Worm (Caenorhabditis elegans) whole organism, early embryonic: ENCODE measurements around the gene gphr-1.

Experiments
- B0310.2 ChIP-seq: sonication (generic microtip); optimal IDR thresholded peaks from 2 replicates; lab custom pipeline; 2016; ENCODE audit warnings: mild to moderate bottlenecking, missing genetic modification characterization, missing compliant biosample characterization
- aly-1 ChIP-seq: sonication (generic microtip); optimal IDR thresholded peaks from 2 replicates; lab custom pipeline; 2016; ENCODE audit warnings: missing genetic modification characterization, missing compliant biosample characterization
- ama-1 ChIP-seq: fragments of 150-350 bp; optimal IDR thresholded peaks from 2 replicates; lab custom pipeline; 2014
- hmbx-1 ChIP-seq: sonication (generic microtip); optimal IDR thresholded peaks from 2 replicates; lab custom pipeline; 2016; ENCODE audit warnings: mild to moderate bottlenecking, missing genetic modification characterization, missing compliant biosample characterization
- pes-1 ChIP-seq: fragments of 200-800 bp; sonication (Bioruptor generic); IDR thresholded peaks from 2 replicates; pipeline ENCODE4 v1.3.6; 2022; ENCODE audit warnings: missing genetic modification reagents, missing genetic modification characterization, missing compliant biosample characterization
- scrt-1 ChIP-seq: fragments of 200-800 bp; sonication (Bioruptor generic); IDR thresholded peaks from 2 replicates; pipeline ENCODE4 v1.3.6; 2022; ENCODE audit warnings: missing genetic modification characterization, missing compliant biosample characterization
- sea-1 ChIP-seq: fragments of 200-800 bp; sonication (Bioruptor generic); conservative IDR thresholded peaks from 2 replicates; pipeline ENCODE4 v1.3.6; 2022; ENCODE audit warnings: missing genetic modification characterization, missing compliant biosample characterization
- tbx-11 ChIP-seq: fragments of 200-800 bp; sonication (Bioruptor generic); IDR thresholded peaks from 2 replicates; pipeline ENCODE4 v1.3.6; 2022; ENCODE audit warnings: missing genetic modification characterization, missing compliant biosample characterization
- tbx-37 ChIP-seq: fragments of 200-800 bp; sonication (Bioruptor generic); conservative IDR thresholded peaks from 2 replicates; pipeline ENCODE4 v1.3.6; 2022; ENCODE audit warnings: missing genetic modification reagents, missing genetic modification characterization, missing compliant biosample characterization
- tra-4 ChIP-seq: sonication (generic microtip); optimal IDR thresholded peaks from 2 replicates; lab custom pipeline; 2017; ENCODE audit warnings: missing genetic modification characterization, missing compliant biosample characterization

DNA sequence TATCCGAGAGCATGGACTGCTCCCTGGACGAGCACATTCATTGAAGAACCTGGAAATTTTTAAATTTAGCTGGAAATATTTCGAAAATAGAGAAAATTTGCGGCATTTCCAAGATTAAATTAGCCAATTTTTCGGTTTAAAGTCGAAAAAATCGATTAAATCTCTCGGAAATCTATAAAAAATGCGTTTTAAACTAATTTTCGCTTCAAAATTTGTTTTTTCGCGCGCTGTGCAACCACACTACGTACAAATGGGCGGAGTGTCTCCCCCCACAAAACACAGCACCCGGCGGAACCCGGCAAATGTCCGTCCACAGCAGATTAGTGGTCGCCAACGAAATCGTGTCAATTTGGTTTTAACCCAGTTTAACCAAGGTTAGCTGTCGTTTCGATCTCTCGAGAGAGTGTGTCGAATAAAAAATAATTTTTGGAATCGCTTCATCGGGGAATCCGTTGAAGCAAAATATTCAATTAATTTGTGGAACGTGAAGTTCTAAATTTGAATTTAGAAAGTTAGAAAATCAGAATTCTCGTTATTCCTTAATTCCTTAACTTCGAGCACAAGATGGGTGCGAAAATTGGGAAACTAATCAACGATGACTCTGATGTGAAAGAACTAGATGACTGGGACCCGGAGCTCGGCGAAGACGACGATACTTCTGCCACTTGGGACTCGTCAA, 31.4 kb downstream of the gphr-1 start, which contains the start of the genes tim-1 and Y75B8A.23:
- no peak for TF ChIP-seq scrt-1 (GFP tag; lab: Robert Waterston, UW)
- peak; percentile 58 for TF ChIP-seq B0310.2 (tag; lab: Kevin White, UChicago)
- peak; percentile 48 for TF ChIP-seq aly-1 (tag; lab: Kevin White, UChicago)
- TF ChIP-seq tbx-37 = no peak
- TF ChIP-seq ama-1 (lab: Kevin White, UChicago) = peak; percentile 97
- TF ChIP-seq tbx-11 (GFP tag; lab: Robert Waterston, UW) = no peak
- no peak for TF ChIP-seq hmbx-1 (tag; lab: Kevin White, UChicago)
- peak; percentile 61 for TF ChIP-seq pes-1
- peak; percentile 59 for TF ChIP-seq sea-1
- peak; percentile 38 for TF ChIP-seq tra-4
